Fruit fly (Drosophila melanogaster): ENCODE data around the gene CG33493.

- TF ChIP-seq CG7101 (tag; optimal IDR thresholded peaks at IDR 0.05) (no peak), Clk (GFP tag; optimal IDR thresholded peaks at IDR 0.05) (no peak), cic (GFP tag; optimal IDR thresholded peaks at IDR 0.05) (no peak), CG1620 (GFP tag; optimal IDR thresholded peaks at IDR 0.05) (no peak), cnc (optimal IDR thresholded peaks at IDR 0.05) (no peak), ovo (GFP tag; optimal IDR thresholded peaks at IDR 0.05) (no peak), bab1 (GFP tag; optimal IDR thresholded peaks at IDR 0.05) (no peak), tj (GFP tag; optimal IDR thresholded peaks at IDR 0.05) (no peak), CG33017 (tag; optimal IDR thresholded peaks at IDR 0.05) (no peak), CG7045 (GFP tag; optimal IDR thresholded peaks at IDR 0.05) (no peak), kay (GFP tag; ENCODE audit: borderline replicate concordance) (no peak), pad (GFP tag; optimal IDR thresholded peaks at IDR 0.05) (no peak), CG12768 (GFP tag; optimal IDR thresholded peaks at IDR 0.05) (no peak), CG11617 (GFP tag; optimal IDR thresholded peaks at IDR 0.05) (no peak)
These were observed 40.5 kb upstream of the CG33493 start for dm6 chr3L:10733502-10733901.
